Worm (Caenorhabditis elegans) whole organism, L2 larva: Measurements from ENCODE around the gene C39D10.1.

ENCODE experiments used
- ceh-82 ChIP-seq: fragments of 150-350 bp; optimal IDR thresholded peaks from 2 replicates; lab custom pipeline; 2014; ENCODE audit warnings: missing biosample characterization, missing genetic modification characterization
- elt-1 ChIP-seq: fragments of 150-350 bp; optimal IDR thresholded peaks from 2 replicates; lab custom pipeline; 2014; ENCODE audit warnings: missing biosample characterization, missing genetic modification characterization
- lin-11 ChIP-seq: fragments of 150-350 bp; sonication (generic microtip); optimal IDR thresholded peaks from 2 replicates; lab custom pipeline; 2014; ENCODE audit warnings: missing biosample characterization, missing genetic modification characterization, inconsistent platforms, mixed read lengths
- lsy-2 ChIP-seq, 2 experiments: fragments of 150-350 bp in 1 of 2; sonication (generic microtip) in 1 of 2; optimal IDR thresholded peaks; 2 replicates each; lab custom pipeline; 2014 to 2017; ENCODE audit warnings: missing biosample characterization in 2 of 2, missing genetic modification characterization in 2 of 2
- sem-4 ChIP-seq: fragments of 150-350 bp; optimal IDR thresholded peaks from 2 replicates; lab custom pipeline; 2014; ENCODE audit warnings: missing biosample characterization, missing genetic modification reagents, missing genetic modification characterization
- skn-1 ChIP-seq: sonication (generic microtip); optimal IDR thresholded peaks from 2 replicates; lab custom pipeline; 2017; ENCODE audit warnings: missing biosample characterization, missing genetic modification characterization
- sma-9 ChIP-seq, 2 experiments: fragments of 150-350 bp in 1 of 2; sonication (generic microtip) in 1 of 2; optimal IDR thresholded peaks; 2 replicates each; lab custom pipeline; 2014 to 2016; ENCODE audit warnings: missing genetic modification characterization in 2 of 2, mild to moderate bottlenecking in 1 of 2, missing biosample characterization in 1 of 2, missing compliant biosample characterization in 1 of 2, missing genetic modification reagents in 1 of 2, moderate library complexity in 1 of 2
- unc-39 ChIP-seq: fragments of 150-350 bp; optimal IDR thresholded peaks from 2 replicates; lab custom pipeline; 2014; ENCODE audit warnings: missing biosample characterization, missing genetic modification characterization
- unc-62 ChIP-seq: fragments of 150-350 bp; optimal IDR thresholded peaks from 2 replicates; lab custom pipeline; 2014; ENCODE audit warnings: missing biosample characterization, missing genetic modification reagents, missing genetic modification characterization
- ztf-11 ChIP-seq: sonication (generic microtip); optimal IDR thresholded peaks from 2 replicates; lab custom pipeline; 2017; ENCODE audit warnings: missing biosample characterization, missing genetic modification characterization

- TF ChIP-seq ztf-11 (tag; lab: Kevin White, UChicago): no peak
- no peak for TF ChIP-seq unc-39 (tag; lab: Kevin White, UChicago)
- no peak for TF ChIP-seq ceh-82 (tag; lab: Kevin White, UChicago)
- TF ChIP-seq lin-11: no peak
- no peak for TF ChIP-seq elt-1
- no peak for TF ChIP-seq unc-62 (GFP tag; lab: Kevin White, UChicago)
- TF ChIP-seq skn-1 (tag; lab: Kevin White, UChicago): no peak
- no peak for TF ChIP-seq sem-4
- TF ChIP-seq sma-9 (GFP tag; optimal IDR thresholded peaks at IDR 0.05; lab: Kevin White, UChicago): no peak
- no peak for TF ChIP-seq sma-9 (tag; optimal IDR thresholded peaks at IDR 0.05; lab: Kevin White, UChicago)
- no peak for TF ChIP-seq lsy-2 (tag; optimal IDR thresholded peaks at IDR 0.05; lab: Kevin White, UChicago)
These were observed 18.4 kb downstream of the C39D10.1 start, which contains the start of gene zig-4 for ce11 chrX:7925134-7925533.
